Fruit fly (Drosophila melanogaster) whole organism, embryonic: ENCODE results near the gene Kap3.

Experiments
- Adf1 ChIP-seq: fragments of 200-800 bp; sonication (Bioruptor generic); IDR thresholded peaks from 2 replicates; pipeline ENCODE4 v1.3.6; 2022; ENCODE audit warnings: missing biosample characterization, missing genetic modification characterization
- CG11093 ChIP-seq: fragments of 200-800 bp; sonication (Bioruptor generic); IDR thresholded peaks from 3 replicates; pipeline ENCODE4 v1.3.6; 2022; ENCODE audit warnings: missing biosample characterization, missing genetic modification characterization
- CG11696 ChIP-seq: fragments of 200-800 bp; sonication (Bioruptor generic); IDR thresholded peaks from 2 replicates; pipeline ENCODE4 v1.3.6; 2022; ENCODE audit warnings: missing biosample characterization, missing genetic modification characterization
- CG1233 ChIP-seq: fragments of 200-800 bp; sonication (Bioruptor generic); optimal IDR thresholded peaks from 4 replicates; lab custom pipeline; 2018; ENCODE audit warnings: missing biosample characterization, mild to moderate bottlenecking, missing genetic modification characterization
- CG12744 ChIP-seq: fragments of 200-800 bp; sonication (Bioruptor generic); optimal IDR thresholded peaks from 2 replicates; lab custom pipeline; 2016; ENCODE audit warnings: missing biosample characterization, missing genetic modification characterization
- CG14050 ChIP-seq: fragments of 200-800 bp; sonication (Bioruptor generic); IDR thresholded peaks from 3 replicates; pipeline ENCODE4 v1.3.6; 2022; ENCODE audit warnings: missing biosample characterization, missing genetic modification characterization
- CG14965 ChIP-seq: fragments of 200-800 bp; sonication (Bioruptor generic); optimal IDR thresholded peaks from 2 replicates; lab custom pipeline; 2016; ENCODE audit warnings: missing biosample characterization, missing genetic modification characterization, borderline replicate concordance
- CG15073 ChIP-seq: fragments of 200-800 bp; sonication (Bioruptor generic); optimal IDR thresholded peaks from 2 replicates; lab custom pipeline; 2016; ENCODE audit warnings: missing biosample characterization, missing genetic modification characterization
- CG15696 ChIP-seq: fragments of 200-800 bp; sonication (Bioruptor generic); optimal IDR thresholded peaks from 2 replicates; lab custom pipeline; 2019; ENCODE audit warnings: missing biosample characterization, mild to moderate bottlenecking, missing genetic modification characterization, moderate library complexity
- CG16813 ChIP-seq: fragments of 200-800 bp; sonication (Bioruptor generic); IDR thresholded peaks from 3 replicates; pipeline ENCODE4 v1.3.6; 2022; ENCODE audit warnings: missing biosample characterization, missing genetic modification characterization; ENCODE audit not compliant: partially characterized antibody
- CG18619 ChIP-seq: fragments of 200-800 bp; sonication (Bioruptor generic); optimal IDR thresholded peaks from 3 replicates; lab custom pipeline; 2017; ENCODE audit warnings: missing biosample characterization, mild to moderate bottlenecking, missing genetic modification characterization
- CG2875 ChIP-seq: fragments of 200-800 bp; sonication (Bioruptor generic); optimal IDR thresholded peaks from 2 replicates; lab custom pipeline; 2017; ENCODE audit warnings: missing biosample characterization, mild to moderate bottlenecking, missing genetic modification characterization, missing genetic modification reagents
- CG31388 ChIP-seq: fragments of 200-800 bp; sonication (Bioruptor generic); optimal IDR thresholded peaks from 2 replicates; lab custom pipeline; 2016; ENCODE audit warnings: missing biosample characterization, missing genetic modification characterization
- CG33557 ChIP-seq: fragments of 200-800 bp; sonication (Bioruptor generic); optimal IDR thresholded peaks from 2 replicates; lab custom pipeline; 2019; ENCODE audit warnings: missing biosample characterization, mild to moderate bottlenecking, missing genetic modification characterization, moderate library complexity
- CG3995 ChIP-seq: fragments of 200-800 bp; sonication (Bioruptor generic); optimal IDR thresholded peaks from 3 replicates; lab custom pipeline; 2016; ENCODE audit warnings: missing biosample characterization, missing genetic modification characterization
- CG4404 ChIP-seq: fragments of 200-800 bp; sonication (Bioruptor generic); IDR thresholded peaks from 2 replicates; pipeline ENCODE4 v1.3.6; 2022; ENCODE audit warnings: missing biosample characterization, missing genetic modification characterization
- CG6175 ChIP-seq: fragments of 200-800 bp; sonication (Bioruptor generic); IDR thresholded peaks from 3 replicates; pipeline ENCODE4 v1.3.6; 2022; ENCODE audit warnings: missing biosample characterization, missing genetic modification characterization
- CG6689 ChIP-seq: fragments of 200-800 bp; sonication (Bioruptor generic); IDR thresholded peaks from 2 replicates; pipeline ENCODE4 v1.3.6; 2022; ENCODE audit warnings: missing biosample characterization, missing genetic modification characterization
- CG8478 ChIP-seq: fragments of >200 bp; optimal IDR thresholded peaks from 2 replicates; lab custom pipeline; 2018
- CG9215 ChIP-seq: fragments of 200-800 bp; sonication (Bioruptor generic); IDR thresholded peaks from 2 replicates; pipeline ENCODE4 v1.3.6; 2022; ENCODE audit warnings: missing biosample characterization, missing genetic modification characterization
- CG9727 ChIP-seq: fragments of 200-800 bp; sonication (Bioruptor generic); optimal IDR thresholded peaks from 3 replicates; lab custom pipeline; 2017; ENCODE audit warnings: missing biosample characterization, mild to moderate bottlenecking, missing genetic modification characterization
- CG9797 ChIP-seq: fragments of 200-800 bp; sonication (Bioruptor generic); optimal IDR thresholded peaks from 3 replicates; lab custom pipeline; 2018; ENCODE audit warnings: missing biosample characterization, mild to moderate bottlenecking, missing genetic modification characterization
- CoRest ChIP-seq: fragments of 200-800 bp; sonication (Bioruptor generic); optimal IDR thresholded peaks from 3 replicates; lab custom pipeline; 2018; ENCODE audit warnings: missing biosample characterization, mild to moderate bottlenecking, missing genetic modification characterization, moderate library complexity
- CrebB ChIP-seq: fragments of 200-800 bp; sonication (Bioruptor generic); optimal IDR thresholded peaks from 3 replicates; lab custom pipeline; 2018; ENCODE audit warnings: missing biosample characterization, mild to moderate bottlenecking, missing genetic modification characterization
- Deaf1 ChIP-seq: fragments of 200-800 bp; optimal IDR thresholded peaks from 3 replicates; lab custom pipeline; 2019; ENCODE audit warnings: missing biosample characterization, mild to moderate bottlenecking, missing genetic modification characterization, moderate library complexity
- GATAe ChIP-seq: fragments of 200-800 bp; sonication (Bioruptor generic); conservative IDR thresholded peaks from 2 replicates; pipeline ENCODE4 v1.3.6; 2022; ENCODE audit warnings: missing biosample characterization, missing genetic modification characterization
- HLH3B ChIP-seq: fragments of 200-800 bp; sonication (Bioruptor generic); IDR thresholded peaks from 2 replicates; pipeline ENCODE4 v1.3.6; 2022; ENCODE audit warnings: missing biosample characterization, missing genetic modification characterization
- HLHmδ ChIP-seq: fragments of 200-800 bp; sonication (Bioruptor generic); optimal IDR thresholded peaks from 2 replicates; lab custom pipeline; 2018; ENCODE audit warnings: missing biosample characterization, mild to moderate bottlenecking, missing genetic modification characterization, moderate library complexity
- Lpt ChIP-seq: fragments of >200 bp; optimal IDR thresholded peaks from 2 replicates; lab custom pipeline; 2018; ENCODE audit warnings: missing biosample characterization, missing genetic modification characterization
- NfI ChIP-seq: fragments of 200-800 bp; sonication (Bioruptor generic); optimal IDR thresholded peaks from 3 replicates; lab custom pipeline; 2018; ENCODE audit warnings: missing biosample characterization, mild to moderate bottlenecking, missing genetic modification characterization, moderate library complexity
- Oli ChIP-seq: fragments of 200-800 bp; sonication (Bioruptor generic); optimal IDR thresholded peaks from 2 replicates; lab custom pipeline; 2018; ENCODE audit warnings: missing biosample characterization, mild to moderate bottlenecking, missing genetic modification characterization, moderate library complexity
- Opbp ChIP-seq: fragments of 200-800 bp; sonication (Bioruptor generic); IDR thresholded peaks from 3 replicates; pipeline ENCODE4 v1.3.6; 2022; ENCODE audit warnings: missing biosample characterization, missing genetic modification characterization; ENCODE audit not compliant: partially characterized antibody
- Sox100B ChIP-seq: fragments of 200-800 bp; sonication (Bioruptor generic); optimal IDR thresholded peaks from 3 replicates; lab custom pipeline; 2018; ENCODE audit warnings: missing biosample characterization, mild to moderate bottlenecking, missing genetic modification characterization
- Sox102F ChIP-seq: fragments of 200-800 bp; sonication (Bioruptor generic); optimal IDR thresholded peaks from 2 replicates; lab custom pipeline; 2018; ENCODE audit warnings: missing biosample characterization, mild to moderate bottlenecking, missing genetic modification characterization, moderate library complexity
- Spps ChIP-seq: fragments of 200-800 bp; sonication (Bioruptor generic); optimal IDR thresholded peaks from 2 replicates; lab custom pipeline; 2018; ENCODE audit warnings: missing biosample characterization, mild to moderate bottlenecking, missing genetic modification characterization
- Trl ChIP-seq, 3 experiments: fragments of >200 bp in 2 of 3; fragments of 200-800 bp in 1 of 3; sonication (Bioruptor generic) in 1 of 3; optimal IDR thresholded peaks; 2 replicates in 1 of 3; 3 replicates in 2 of 3; lab custom pipeline; 2016 to 2017; ENCODE audit warnings: missing biosample characterization in 1 of 3, missing genetic modification characterization in 1 of 3
- Xrp1 ChIP-seq: fragments of 200-800 bp; sonication (Bioruptor generic); IDR thresholded peaks from 2 replicates; pipeline ENCODE4 v1.3.6; 2022; ENCODE audit warnings: missing biosample characterization, missing genetic modification characterization
- ato ChIP-seq: fragments of 200-800 bp; sonication (Bioruptor generic); IDR thresholded peaks from 2 replicates; pipeline ENCODE4 v1.3.6; 2022; ENCODE audit warnings: missing biosample characterization, missing genetic modification characterization; ENCODE audit not compliant: partially characterized antibody
- br ChIP-seq: fragments of >200 bp; optimal IDR thresholded peaks from 2 replicates; lab custom pipeline; 2017
- chm ChIP-seq: fragments of 200-800 bp; sonication (Bioruptor generic); IDR thresholded peaks from 2 replicates; pipeline ENCODE4 v1.3.6; 2022; ENCODE audit warnings: missing biosample characterization, missing genetic modification characterization
- en ChIP-seq: fragments of 200-800 bp; sonication (Bioruptor generic); optimal IDR thresholded peaks from 2 replicates; lab custom pipeline; 2016; ENCODE audit warnings: missing biosample characterization, missing genetic modification characterization
- fd102C ChIP-seq: fragments of 200-800 bp; sonication (Bioruptor generic); optimal IDR thresholded peaks from 2 replicates; lab custom pipeline; 2018; ENCODE audit warnings: missing biosample characterization, mild to moderate bottlenecking, missing genetic modification characterization, moderate library complexity
- fru ChIP-seq: fragments of >200 bp; optimal IDR thresholded peaks from 2 replicates; lab custom pipeline; 2017
- ind ChIP-seq: fragments of 200-800 bp; sonication (Bioruptor generic); optimal IDR thresholded peaks from 3 replicates; lab custom pipeline; 2016; ENCODE audit warnings: missing biosample characterization, missing genetic modification characterization
- lbe ChIP-seq: fragments of 200-800 bp; sonication (Bioruptor generic); optimal IDR thresholded peaks from 2 replicates; lab custom pipeline; 2016; ENCODE audit warnings: missing biosample characterization, mild to moderate bottlenecking, missing genetic modification characterization
- mam ChIP-seq: fragments of 200-800 bp; sonication (Bioruptor generic); optimal IDR thresholded peaks from 3 replicates; lab custom pipeline; 2016; ENCODE audit warnings: missing biosample characterization, missing genetic modification characterization
- ro ChIP-seq: fragments of 200-800 bp; sonication (Bioruptor generic); IDR thresholded peaks from 2 replicates; pipeline ENCODE4 v1.3.6; 2022; ENCODE audit warnings: missing biosample characterization, missing genetic modification characterization
- run ChIP-seq: fragments of 200-800 bp; sonication (Bioruptor generic); optimal IDR thresholded peaks from 3 replicates; lab custom pipeline; 2018; ENCODE audit warnings: missing biosample characterization, mild to moderate bottlenecking, missing genetic modification characterization
- unc-4 ChIP-seq: fragments of 200-800 bp; sonication (Bioruptor generic); IDR thresholded peaks from 2 replicates; pipeline ENCODE4 v1.3.6; 2022; ENCODE audit warnings: missing biosample characterization, missing genetic modification characterization; ENCODE audit not compliant: partially characterized antibody
- z ChIP-seq: fragments of 200-800 bp; sonication (Bioruptor generic); IDR thresholded peaks from 3 replicates; pipeline ENCODE4 v1.3.6; 2022; ENCODE audit warnings: missing biosample characterization, missing genetic modification characterization

Kap3 gene

DNA sequence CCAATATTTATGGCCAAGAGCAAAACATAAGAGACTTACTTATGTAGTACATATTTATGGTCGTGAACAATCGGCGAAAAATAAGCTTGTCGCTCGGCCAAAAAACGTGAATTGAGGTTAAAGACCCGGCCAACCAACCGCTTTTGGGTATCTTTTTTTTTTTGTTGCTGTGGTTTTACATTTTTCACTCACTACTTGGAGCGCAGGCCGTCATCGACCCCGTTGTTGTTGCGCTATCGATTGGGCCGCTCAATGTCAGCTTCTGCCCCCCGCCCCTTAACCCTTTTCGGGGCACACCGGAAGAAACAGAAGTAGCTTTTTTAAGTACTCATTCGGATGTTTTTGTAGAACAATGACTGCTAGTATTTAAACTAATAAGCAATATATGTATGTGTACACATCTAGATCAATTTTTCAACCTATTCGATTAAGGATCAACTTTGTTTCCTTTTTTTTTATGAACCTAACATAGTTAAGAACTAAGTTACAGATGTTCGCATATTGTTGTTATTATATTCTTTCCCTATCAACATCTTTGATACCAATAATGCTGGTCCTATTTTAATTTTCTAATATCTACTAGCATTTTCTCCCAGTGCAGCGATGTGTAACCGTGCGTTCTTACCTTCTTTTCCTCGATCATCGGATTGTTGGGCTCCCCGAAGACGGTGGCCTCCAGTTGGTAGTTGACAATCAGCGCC, 1.7 kb downstream of the Kap3 start (continued):
- TF ChIP-seq ato (GFP tag; lab: Robert Waterston, UW) (no peak), Oli (tag; lab: Kevin White, UChicago) (peak; percentile 85), Spps (tag; lab: Kevin White, UChicago) (no peak), CG14050 (GFP tag; lab: Robert Waterston, UW) (no peak), unc-4 (GFP tag; lab: Robert Waterston, UW) (no peak), CrebB (peak; percentile 7), CG31388 (GFP tag; lab: Kevin White, UChicago) (no peak), NfI (GFP tag; lab: Kevin White, UChicago) (peak; percentile 66), CG14965 (GFP tag; lab: Kevin White, UChicago) (no peak), CG6175 (GFP tag; lab: Robert Waterston, UW) (no peak), CG9797 (no peak), Trl (optimal IDR thresholded peaks at IDR 0.05; lab: Kevin White, UChicago) (no peak), Trl (GFP tag; optimal IDR thresholded peaks at IDR 0.05; lab: Kevin White, UChicago) (peak; percentile 71), Sox100B (GFP tag; lab: Kevin White, UChicago) (peak; percentile 39), chm (no peak), z (GFP tag; lab: Robert Waterston, UW) (no peak; the same call in 2 of the 3 replicates), en (GFP tag; lab: Kevin White, UChicago) (peak; percentile 74), CG18619 (GFP tag; lab: Kevin White, UChicago) (peak; percentile 69), CG1233 (GFP tag; lab: Kevin White, UChicago) (no peak), Deaf1 (no peak), GATAe (no peak), CG16813 (GFP tag; lab: Robert Waterston, UW) (no peak), Xrp1 (GFP tag; lab: Robert Waterston, UW) (peak; percentile 61), br (no peak), CG4404 (GFP tag; lab: Robert Waterston, UW) (0 out of 2 replicates have a peak, but pooled peaks have one; percentile 20), Sox102F (GFP tag; lab: Kevin White, UChicago) (no peak), lbe (GFP tag; lab: Kevin White, UChicago) (no peak), CG2875 (peak; percentile 60), CG11093 (GFP tag; lab: Robert Waterston, UW) (peak; percentile 12; the same call in 1 of the 3 replicates), ind (GFP tag; lab: Kevin White, UChicago) (peak; percentile 68), CG15073 (GFP tag; lab: Kevin White, UChicago) (peak; percentile 25), CG9727 (GFP tag; lab: Kevin White, UChicago) (peak; percentile 79), CG12744 (peak; percentile 23), Adf1 (GFP tag; lab: Robert Waterston, UW) (no peak), HLH3B (GFP tag; lab: Robert Waterston, UW) (peak; percentile 58; the same call in 1 of the 2 replicates), ro (GFP tag; lab: Robert Waterston, UW) (no peak), CG8478 (lab: Kevin White, UChicago) (no peak), CG15696 (tag; lab: Kevin White, UChicago) (peak; percentile 22), mam (GFP tag; lab: Kevin White, UChicago) (peak; percentile 62), CG9215 (GFP tag; lab: Robert Waterston, UW) (peak; percentile 29; the same call in 1 of the 2 replicates), CG6689 (GFP tag; lab: Robert Waterston, UW) (peak; percentile 74), fd102C (GFP tag; lab: Kevin White, UChicago) (no peak), CG11696 (no peak), CoRest (tag; lab: Kevin White, UChicago) (peak; percentile 86), fru (lab: Kevin White, UChicago) (no peak), Opbp (GFP tag; lab: Robert Waterston, UW) (no peak), Lpt (GFP tag; lab: Kevin White, UChicago) (no peak), CG33557 (peak; percentile 67), run (tag; lab: Kevin White, UChicago) (peak; percentile 54), CG3995 (GFP tag; lab: Kevin White, UChicago) (no peak), HLHmδ (GFP tag; lab: Kevin White, UChicago) (no peak)
